Fruit fly (Drosophila melanogaster) whole organism, embryonic: ENCODE results near the gene Fie.

Source experiments
- Atf-2 ChIP-seq: fragments of 200-800 bp; sonication (Bioruptor generic); optimal IDR thresholded peaks from 2 replicates; lab custom pipeline; 2016; ENCODE audit warnings: missing biosample characterization, missing genetic modification characterization
- CG11093 ChIP-seq: fragments of 200-800 bp; sonication (Bioruptor generic); IDR thresholded peaks from 3 replicates; pipeline ENCODE4 v1.3.6; 2022; ENCODE audit warnings: missing biosample characterization, missing genetic modification characterization
- CG11456 ChIP-seq: fragments of 200-800 bp; sonication (Bioruptor generic); IDR thresholded peaks from 3 replicates; pipeline ENCODE4 v1.3.6; 2022; ENCODE audit warnings: missing biosample characterization, missing genetic modification characterization
- CG12391 ChIP-seq: fragments of 200-800 bp; sonication (Bioruptor generic); optimal IDR thresholded peaks from 3 replicates; lab custom pipeline; 2018; ENCODE audit warnings: missing biosample characterization, mild to moderate bottlenecking, missing genetic modification characterization, moderate library complexity
- CG12744 ChIP-seq: fragments of 200-800 bp; sonication (Bioruptor generic); optimal IDR thresholded peaks from 2 replicates; lab custom pipeline; 2016; ENCODE audit warnings: missing biosample characterization, missing genetic modification characterization
- CG12769 ChIP-seq: fragments of 200-800 bp; sonication (Bioruptor generic); optimal IDR thresholded peaks from 2 replicates; lab custom pipeline; 2019; ENCODE audit warnings: missing biosample characterization, mild to moderate bottlenecking, missing genetic modification characterization, moderate library complexity
- CG14667 ChIP-seq: fragments of 200-800 bp; sonication (Bioruptor generic); IDR thresholded peaks from 2 replicates; pipeline ENCODE4 v1.3.6; 2022; ENCODE audit warnings: missing biosample characterization, missing genetic modification characterization
- CG15601 ChIP-seq: fragments of 200-800 bp; sonication (Bioruptor generic); optimal IDR thresholded peaks from 3 replicates; lab custom pipeline; 2019; ENCODE audit warnings: missing biosample characterization, mild to moderate bottlenecking, missing genetic modification characterization, moderate library complexity
- CG15696 ChIP-seq: fragments of 200-800 bp; sonication (Bioruptor generic); optimal IDR thresholded peaks from 2 replicates; lab custom pipeline; 2019; ENCODE audit warnings: missing biosample characterization, mild to moderate bottlenecking, missing genetic modification characterization, moderate library complexity
- CG16813 ChIP-seq: fragments of 200-800 bp; sonication (Bioruptor generic); IDR thresholded peaks from 3 replicates; pipeline ENCODE4 v1.3.6; 2022; ENCODE audit warnings: missing biosample characterization, missing genetic modification characterization; ENCODE audit not compliant: partially characterized antibody
- CG17385 ChIP-seq: fragments of 200-800 bp; sonication (Bioruptor generic); optimal IDR thresholded peaks from 3 replicates; lab custom pipeline; 2018; ENCODE audit warnings: missing biosample characterization, mild to moderate bottlenecking, missing genetic modification characterization
- CG2116 ChIP-seq: fragments of 200-800 bp; sonication (Bioruptor generic); optimal IDR thresholded peaks from 3 replicates; lab custom pipeline; 2018; ENCODE audit warnings: missing biosample characterization, mild to moderate bottlenecking, missing genetic modification characterization
- CG30403 ChIP-seq: fragments of 200-800 bp; sonication (Bioruptor generic); optimal IDR thresholded peaks from 3 replicates; lab custom pipeline; 2016; ENCODE audit warnings: missing biosample characterization, missing genetic modification characterization
- CG3163 ChIP-seq: fragments of 200-800 bp; sonication (Bioruptor generic); optimal IDR thresholded peaks from 3 replicates; lab custom pipeline; 2016; ENCODE audit warnings: missing biosample characterization, missing genetic modification characterization
- CG4707 ChIP-seq: fragments of 200-800 bp; sonication (Bioruptor generic); optimal IDR thresholded peaks from 2 replicates; lab custom pipeline; 2018; ENCODE audit warnings: missing biosample characterization, mild to moderate bottlenecking, missing genetic modification characterization, moderate library complexity
- CG6272 ChIP-seq: fragments of 200-800 bp; sonication (Bioruptor generic); IDR thresholded peaks from 2 replicates; pipeline ENCODE4 v1.3.6; 2022; ENCODE audit warnings: missing biosample characterization, missing genetic modification characterization
- CG6683 ChIP-seq: fragments of 200-800 bp; sonication (Bioruptor generic); optimal IDR thresholded peaks from 2 replicates; lab custom pipeline; 2017; ENCODE audit warnings: missing biosample characterization, mild to moderate bottlenecking, missing genetic modification characterization, missing genetic modification reagents
- CG8290 ChIP-seq, 3 experiments: fragments of 200-800 bp; sonication (Bioruptor generic); optimal IDR thresholded peaks; 2 replicates each; lab custom pipeline; 2016 to 2019; ENCODE audit warnings: missing biosample characterization in 3 of 3, missing genetic modification characterization in 3 of 3, mild to moderate bottlenecking in 2 of 3, moderate library complexity in 1 of 3
- CG8478 ChIP-seq: fragments of >200 bp; optimal IDR thresholded peaks from 2 replicates; lab custom pipeline; 2018
- CG9215 ChIP-seq: fragments of 200-800 bp; sonication (Bioruptor generic); IDR thresholded peaks from 2 replicates; pipeline ENCODE4 v1.3.6; 2022; ENCODE audit warnings: missing biosample characterization, missing genetic modification characterization
- CG9609 ChIP-seq: fragments of 200-800 bp; sonication (Bioruptor generic); optimal IDR thresholded peaks from 3 replicates; lab custom pipeline; 2016; ENCODE audit warnings: missing biosample characterization, missing genetic modification characterization
- CTCF ChIP-seq: fragments of 200-800 bp; sonication (Bioruptor generic); optimal IDR thresholded peaks from 2 replicates; lab custom pipeline; 2017; ENCODE audit warnings: missing biosample characterization, mild to moderate bottlenecking, missing genetic modification characterization, moderate library complexity
- Camta ChIP-seq: fragments of 200-800 bp; sonication (Bioruptor generic); optimal IDR thresholded peaks from 2 replicates; lab custom pipeline; 2016; ENCODE audit warnings: missing biosample characterization, missing genetic modification characterization
- CoRest ChIP-seq: fragments of 200-800 bp; sonication (Bioruptor generic); optimal IDR thresholded peaks from 3 replicates; lab custom pipeline; 2018; ENCODE audit warnings: missing biosample characterization, mild to moderate bottlenecking, missing genetic modification characterization, moderate library complexity
- D ChIP-seq, 2 experiments: fragments of 200-800 bp in 1 of 2; fragments of >200 bp in 1 of 2; sonication (Bioruptor generic) in 1 of 2; optimal IDR thresholded peaks; 2 replicates in 1 of 2; 3 replicates in 1 of 2; lab custom pipeline; 2017; ENCODE audit warnings: mild to moderate bottlenecking in 1 of 2, missing biosample characterization in 1 of 2, missing genetic modification characterization in 1 of 2, missing genetic modification reagents in 1 of 2
- Ets97D ChIP-seq: fragments of 200-800 bp; sonication (Bioruptor generic); optimal IDR thresholded peaks from 3 replicates; lab custom pipeline; 2016; ENCODE audit warnings: missing biosample characterization, missing genetic modification characterization
- Hmr ChIP-seq: fragments of 200-800 bp; sonication (Bioruptor generic); optimal IDR thresholded peaks from 3 replicates; lab custom pipeline; 2017; ENCODE audit warnings: mild to moderate bottlenecking, missing biosample characterization, missing genetic modification reagents, missing genetic modification characterization
- MESR4 ChIP-seq: fragments of 200-800 bp; sonication (Bioruptor generic); optimal IDR thresholded peaks from 2 replicates; lab custom pipeline; 2018; ENCODE audit warnings: missing biosample characterization, mild to moderate bottlenecking, missing genetic modification characterization, moderate library complexity
- Nf-YB ChIP-seq: fragments of 200-800 bp; sonication (Bioruptor generic); optimal IDR thresholded peaks from 3 replicates; lab custom pipeline; 2019; ENCODE audit warnings: missing biosample characterization, mild to moderate bottlenecking, missing genetic modification characterization, moderate library complexity
- Opbp ChIP-seq: fragments of 200-800 bp; sonication (Bioruptor generic); IDR thresholded peaks from 3 replicates; pipeline ENCODE4 v1.3.6; 2022; ENCODE audit warnings: missing biosample characterization, missing genetic modification characterization; ENCODE audit not compliant: partially characterized antibody
- PHDP ChIP-seq: fragments of 200-800 bp; sonication (Bioruptor generic); optimal IDR thresholded peaks from 3 replicates; lab custom pipeline; 2018; ENCODE audit warnings: missing biosample characterization, mild to moderate bottlenecking, missing genetic modification characterization, moderate library complexity
- Rfx ChIP-seq: fragments of 200-800 bp; sonication (Bioruptor generic); IDR thresholded peaks from 2 replicates; pipeline ENCODE4 v1.3.6; 2022; ENCODE audit warnings: missing biosample characterization, missing genetic modification characterization
- Stat92E ChIP-seq, 3 experiments: fragments of >200 bp in 2 of 3; fragments of 200-800 bp in 1 of 3; sonication (Bioruptor generic) in 1 of 3; optimal IDR thresholded peaks; 2 replicates each; lab custom pipeline; 2017 to 2019; ENCODE audit warnings: missing biosample characterization in 3 of 3, missing genetic modification characterization in 3 of 3, mild to moderate bottlenecking in 1 of 3, moderate library complexity in 1 of 3
- amos ChIP-seq: fragments of 200-800 bp; sonication (Bioruptor generic); IDR thresholded peaks from 2 replicates; pipeline ENCODE4 v1.3.6; 2022; ENCODE audit warnings: missing biosample characterization, missing genetic modification characterization; ENCODE audit not compliant: partially characterized antibody
- croc ChIP-seq: fragments of 200-800 bp; sonication (Bioruptor generic); conservative IDR thresholded peaks from 3 replicates; pipeline ENCODE4 v1.3.6; 2022; ENCODE audit warnings: missing biosample characterization, missing genetic modification characterization
- disco-r ChIP-seq: fragments of 200-800 bp; sonication (Bioruptor generic); optimal IDR thresholded peaks from 2 replicates; lab custom pipeline; 2016; ENCODE audit warnings: missing biosample characterization, missing genetic modification characterization
- dpn ChIP-seq, 2 experiments: fragments of 200-800 bp; sonication (Bioruptor generic); optimal IDR thresholded peaks; 3 replicates each; lab custom pipeline; 2016; ENCODE audit warnings: missing biosample characterization in 2 of 2, missing genetic modification characterization in 2 of 2
- fru ChIP-seq: fragments of >200 bp; optimal IDR thresholded peaks from 2 replicates; lab custom pipeline; 2017
- gce ChIP-seq: fragments of 200-800 bp; sonication (Bioruptor generic); IDR thresholded peaks from 3 replicates; pipeline ENCODE4 v1.3.6; 2022; ENCODE audit warnings: missing biosample characterization, missing genetic modification characterization
- gcm ChIP-seq: fragments of 200-800 bp; sonication (Bioruptor generic); optimal IDR thresholded peaks from 2 replicates; lab custom pipeline; 2019; ENCODE audit warnings: missing biosample characterization, mild to moderate bottlenecking, missing genetic modification characterization, moderate library complexity
- hbn ChIP-seq: fragments of 200-800 bp; sonication (Bioruptor generic); IDR thresholded peaks from 2 replicates; pipeline ENCODE4 v1.3.6; 2022; ENCODE audit warnings: missing biosample characterization, missing genetic modification characterization; ENCODE audit not compliant: partially characterized antibody
- kah ChIP-seq: fragments of 200-800 bp; sonication (Bioruptor generic); optimal IDR thresholded peaks from 2 replicates; lab custom pipeline; 2018; ENCODE audit warnings: missing biosample characterization, mild to moderate bottlenecking, missing genetic modification characterization
- lab ChIP-seq: fragments of 200-800 bp; sonication (Bioruptor generic); optimal IDR thresholded peaks from 3 replicates; lab custom pipeline; 2017; ENCODE audit warnings: missing biosample characterization, missing genetic modification characterization, mild to moderate bottlenecking, moderate library complexity, missing genetic modification reagents
- p53 ChIP-seq: fragments of 200-800 bp; sonication (Bioruptor generic); optimal IDR thresholded peaks from 2 replicates; lab custom pipeline; 2016; ENCODE audit warnings: missing biosample characterization, missing genetic modification characterization
- pan ChIP-seq, 4 experiments: fragments of >200 bp in 3 of 4; fragments of 200-800 bp in 1 of 4; sonication (Bioruptor generic) in 1 of 4; optimal IDR thresholded peaks in 3 of 4; IDR thresholded peaks in 1 of 4; 2 replicates each; pipeline versions ENCODE4 v1.3.6 to Lab custom; 2017 to 2022; ENCODE audit warnings: missing biosample characterization in 2 of 4, missing genetic modification characterization in 2 of 4, mixed read lengths in 1 of 4
- prd ChIP-seq, 3 experiments: fragments of >200 bp in 2 of 3; fragments of 200-800 bp in 1 of 3; sonication (Bioruptor generic) in 1 of 3; optimal IDR thresholded peaks in 2 of 3; IDR thresholded peaks in 1 of 3; 2 replicates in 2 of 3; 3 replicates in 1 of 3; pipeline versions ENCODE4 v1.3.6 to Lab custom; 2017 to 2022; ENCODE audit warnings: missing biosample characterization in 1 of 3, missing genetic modification characterization in 1 of 3
- rib ChIP-seq: fragments of 200-800 bp; sonication (Bioruptor generic); IDR thresholded peaks from 2 replicates; pipeline ENCODE4 v1.3.6; 2022; ENCODE audit warnings: missing biosample characterization, missing genetic modification characterization
- sc ChIP-seq, 3 experiments: fragments of >200 bp in 2 of 3; fragments of 200-800 bp in 1 of 3; sonication (Bioruptor generic) in 1 of 3; optimal IDR thresholded peaks; 2 replicates in 2 of 3; 3 replicates in 1 of 3; lab custom pipeline; 2017; ENCODE audit warnings: mild to moderate bottlenecking in 1 of 3, missing biosample characterization in 1 of 3, missing genetic modification characterization in 1 of 3, missing genetic modification reagents in 1 of 3
- schlank ChIP-seq: fragments of 200-800 bp; sonication (Bioruptor generic); optimal IDR thresholded peaks from 2 replicates; lab custom pipeline; 2018; ENCODE audit warnings: missing biosample characterization, mild to moderate bottlenecking, missing genetic modification characterization

Gene Fie

dm6 chr3L:3856004-3856403 is 36.4 kb upstream of the Fie start (continued):
- no peak for TF ChIP-seq CG6683
- no peak for TF ChIP-seq CG2116 (GFP tag; lab: Kevin White, UChicago)
- TF ChIP-seq CG14667 (GFP tag; lab: Robert Waterston, UW), result no peak
- TF ChIP-seq CG8478 (lab: Kevin White, UChicago), result no peak
- TF ChIP-seq CG16813 (GFP tag; lab: Robert Waterston, UW), result no peak
- TF ChIP-seq hbn, result no peak
- TF ChIP-seq D (optimal IDR thresholded peaks at IDR 0.05; lab: Kevin White, UChicago), result no peak
- TF ChIP-seq D (GFP tag; optimal IDR thresholded peaks at IDR 0.05; lab: Kevin White, UChicago), result no peak
- no peak for TF ChIP-seq CG3163 (GFP tag; lab: Kevin White, UChicago)
- TF ChIP-seq CG4707, result no peak
- TF ChIP-seq CG9215 (GFP tag; lab: Robert Waterston, UW), result no peak
- TF ChIP-seq MESR4 (GFP tag; lab: Kevin White, UChicago), result no peak
- no peak for TF ChIP-seq prd (optimal IDR thresholded peaks at IDR 0.05; lab: Kevin White, UChicago)
- no peak for TF ChIP-seq prd (GFP tag; IDR thresholded peaks at IDR 0.05; lab: Robert Waterston, UW)
- no peak for TF ChIP-seq Atf-2
- TF ChIP-seq CG11093 (GFP tag; lab: Robert Waterston, UW), result no peak
- no peak for TF ChIP-seq CG15696 (tag; lab: Kevin White, UChicago)
- TF ChIP-seq gcm (GFP tag; lab: Kevin White, UChicago), result no peak
- no peak for TF ChIP-seq p53 (GFP tag; lab: Kevin White, UChicago)
- no peak for TF ChIP-seq CG15601 (tag; lab: Kevin White, UChicago)
- TF ChIP-seq Stat92E (GFP tag; optimal IDR thresholded peaks at IDR 0.05; lab: Kevin White, UChicago), result no peak
- TF ChIP-seq CG6272 (GFP tag; lab: Robert Waterston, UW), result no peak
- TF ChIP-seq PHDP, result peak; percentile 9
- TF ChIP-seq Ets97D, result no peak
- TF ChIP-seq Nf-YB (GFP tag; lab: Kevin White, UChicago), result no peak
- peak; percentile 17; the same call in 1 of the 2 replicates for TF ChIP-seq Rfx (GFP tag; lab: Robert Waterston, UW)
- no peak for TF ChIP-seq pan (optimal IDR thresholded peaks at IDR 0.05; lab: Kevin White, UChicago)
- peak in 1 of 2 experiments; percentile 51 for TF ChIP-seq pan (GFP tag; optimal IDR thresholded peaks at IDR 0.05 in 1 of 2, IDR thresholded peaks at IDR 0.05 in 1 of 2)
- TF ChIP-seq disco-r (GFP tag; lab: Kevin White, UChicago), result no peak
- TF ChIP-seq CG17385, result no peak
- TF ChIP-seq CTCF (GFP tag; lab: Kevin White, UChicago), result no peak
- TF ChIP-seq fru (lab: Kevin White, UChicago), result no peak
- TF ChIP-seq CG9609, result no peak
- no peak for TF ChIP-seq amos (GFP tag; lab: Robert Waterston, UW)
- no peak for TF ChIP-seq CG30403
- no peak for TF ChIP-seq croc (GFP tag; lab: Robert Waterston, UW)
- no peak for TF ChIP-seq CG8290 (GFP tag; optimal IDR thresholded peaks at IDR 0.05; lab: Kevin White, UChicago)
- TF ChIP-seq CG8290 (tag; optimal IDR thresholded peaks at IDR 0.05; lab: Kevin White, UChicago), result no peak
- peak; percentile 10 for TF ChIP-seq Hmr (GFP tag; lab: Kevin White, UChicago)
- TF ChIP-seq Camta (GFP tag; lab: Kevin White, UChicago), result no peak
- no peak for TF ChIP-seq CG12769 (tag; lab: Kevin White, UChicago)
- TF ChIP-seq CG11456 (GFP tag; lab: Robert Waterston, UW), result no peak
- TF ChIP-seq rib, result no peak
- no peak for TF ChIP-seq Opbp (GFP tag; lab: Robert Waterston, UW)
- TF ChIP-seq sc (optimal IDR thresholded peaks at IDR 0.05; lab: Kevin White, UChicago), result no peak
- no peak for TF ChIP-seq sc (GFP tag; optimal IDR thresholded peaks at IDR 0.05; lab: Kevin White, UChicago)
- TF ChIP-seq gce (GFP tag; lab: Robert Waterston, UW), result no peak
- no peak for TF ChIP-seq CG12744
- TF ChIP-seq lab (GFP tag; lab: Kevin White, UChicago), result no peak
- TF ChIP-seq kah (GFP tag; lab: Kevin White, UChicago), result no peak
- TF ChIP-seq CG12391 (tag; lab: Kevin White, UChicago), result no peak
- TF ChIP-seq CoRest (tag; lab: Kevin White, UChicago), result no peak
- no peak for TF ChIP-seq dpn (GFP tag; optimal IDR thresholded peaks at IDR 0.05; lab: Kevin White, UChicago)
- no peak for TF ChIP-seq schlank
